Fruit fly (Drosophila melanogaster): Measurements from ENCODE around the gene CG15824.
A peak's percentile ranks its signal among the peaks of the same experiment; 100 is the strongest.

Gene CG15824

dm6 chr2L:867899-868605 is 16.9 kb downstream of the CG15824 start, which contains the start of gene aru (continued):
- TF ChIP-seq psq (GFP tag; optimal IDR thresholded peaks at IDR 0.05): peak; percentile 2
- no peak for TF ChIP-seq CG3065 (GFP tag; optimal IDR thresholded peaks at IDR 0.05)
- peak; percentile 55 for TF ChIP-seq CG11504 (tag; optimal IDR thresholded peaks at IDR 0.05)
- no peak for TF ChIP-seq CG13123 (GFP tag; optimal IDR thresholded peaks at IDR 0.05)
- no peak for TF ChIP-seq Adf1 (GFP tag; IDR thresholded peaks at IDR 0.05)
- TF ChIP-seq gcm (GFP tag; optimal IDR thresholded peaks at IDR 0.05): peak; percentile 50
- peak; percentile 21 for TF ChIP-seq CG15514 (GFP tag; optimal IDR thresholded peaks at IDR 0.05)
- TF ChIP-seq sisA (GFP tag; IDR thresholded peaks at IDR 0.05): no peak
- peak; percentile 32; the same call in 1 of the 2 replicates for TF ChIP-seq ranshi (GFP tag; IDR thresholded peaks at IDR 0.05)
- TF ChIP-seq gsb (GFP tag; IDR thresholded peaks at IDR 0.05): no peak
- TF ChIP-seq croc (GFP tag; conservative IDR thresholded peaks at IDR 0.05): no peak
- no peak for TF ChIP-seq en (GFP tag; optimal IDR thresholded peaks at IDR 0.05)
- TF ChIP-seq CG31388 (GFP tag; optimal IDR thresholded peaks at IDR 0.05): no peak
- TF ChIP-seq CG12219 (GFP tag; optimal IDR thresholded peaks at IDR 0.05): peak; percentile 32
- 0 out of 2 replicates have a peak, but pooled peaks have one; percentile 36 for TF ChIP-seq CG32767 (GFP tag; IDR thresholded peaks at IDR 0.05)
- TF ChIP-seq vnd (GFP tag; IDR thresholded peaks at IDR 0.05; ENCODE audit: partially characterized antibody): no peak
- TF ChIP-seq Aef1 (GFP tag; IDR thresholded peaks at IDR 0.05): peak; percentile 23; the same call in 1 of the 3 replicates
- peak; percentile 63 for TF ChIP-seq scrt (GFP tag; optimal IDR thresholded peaks at IDR 0.05)
- no peak for TF ChIP-seq CG13775 (GFP tag; optimal IDR thresholded peaks at IDR 0.05)
- no peak for TF ChIP-seq Mad (GFP tag; optimal IDR thresholded peaks at IDR 0.05)
- no peak for TF ChIP-seq dan (GFP tag; IDR thresholded peaks at IDR 0.05)
- peak; percentile 25 for TF ChIP-seq CG3407 (GFP tag; optimal IDR thresholded peaks at IDR 0.05)
- TF ChIP-seq HLH3B (GFP tag; IDR thresholded peaks at IDR 0.05): no peak
- TF ChIP-seq crp (GFP tag; optimal IDR thresholded peaks at IDR 0.05): no peak
- no peak for TF ChIP-seq CG17186 (GFP tag; optimal IDR thresholded peaks at IDR 0.05)
- no peak for TF ChIP-seq Taf1 (GFP tag; IDR thresholded peaks at IDR 0.05)
- peak; percentile 15 for TF ChIP-seq CoRest (tag; optimal IDR thresholded peaks at IDR 0.05)
- no peak for TF ChIP-seq CG6791 (GFP tag; IDR thresholded peaks at IDR 0.05; ENCODE audit: partially characterized antibody)
- no peak for TF ChIP-seq nerfin-1 (tag; optimal IDR thresholded peaks at IDR 0.05)
- no peak for TF ChIP-seq zfh2 (GFP tag; optimal IDR thresholded peaks at IDR 0.05)
- TF ChIP-seq onecut (GFP tag; IDR thresholded peaks at IDR 0.05): no peak
- TF ChIP-seq Xrp1 (GFP tag; IDR thresholded peaks at IDR 0.05): peak; percentile 30; the same call in 1 of the 2 replicates
- TF ChIP-seq trh (GFP tag; optimal IDR thresholded peaks at IDR 0.05): no peak
- TF ChIP-seq CG15696 (tag; optimal IDR thresholded peaks at IDR 0.05): no peak
- peak; percentile 99 for TF ChIP-seq CG11696 (GFP tag; IDR thresholded peaks at IDR 0.05)
- TF ChIP-seq seq (GFP tag; IDR thresholded peaks at IDR 0.05): 0 out of 2 replicates have a peak, but pooled peaks have one; percentile 15
- no peak for TF ChIP-seq CG15073 (GFP tag; optimal IDR thresholded peaks at IDR 0.05)
- peak in 1 of 2 experiments; percentile 11 for TF ChIP-seq Hr51 (GFP tag; optimal IDR thresholded peaks at IDR 0.05)
- no peak for TF ChIP-seq bab2 (GFP tag; optimal IDR thresholded peaks at IDR 0.05)
- TF ChIP-seq gfzf (GFP tag; optimal IDR thresholded peaks at IDR 0.05): no peak
- no peak for TF ChIP-seq CG1233 (GFP tag; optimal IDR thresholded peaks at IDR 0.05)
- TF ChIP-seq CG6175 (GFP tag; IDR thresholded peaks at IDR 0.05): no peak
- peak in 1 of 3 experiments; percentile 20 for TF ChIP-seq lola (GFP tag; optimal IDR thresholded peaks at IDR 0.05)
- no peak for TF ChIP-seq Dip2 (GFP tag; IDR thresholded peaks at IDR 0.05)
- TF ChIP-seq NC2α (GFP tag; optimal IDR thresholded peaks at IDR 0.05): no peak
- TF ChIP-seq Jarid2 (GFP tag; optimal IDR thresholded peaks at IDR 0.05): peak; percentile 68
- no peak for TF ChIP-seq CG2889 (GFP tag; IDR thresholded peaks at IDR 0.05)
- no peak for TF ChIP-seq CG7963 (GFP tag; IDR thresholded peaks at IDR 0.05; ENCODE audit: partially characterized antibody)
- TF ChIP-seq h (optimal IDR thresholded peaks at IDR 0.05): no peak
- peak; percentile 12 for TF ChIP-seq trem (tag; optimal IDR thresholded peaks at IDR 0.05)
